Worm (Caenorhabditis elegans) whole organism, mixed stage, embryonic: ENCODE measurements around the gene D1079.1.

ENCODE experiments used
- M03D4.4 ChIP-seq: sonication (generic microtip); optimal IDR thresholded peaks from 2 replicates; lab custom pipeline; 2017; ENCODE audit warnings: mild to moderate bottlenecking, missing genetic modification characterization, missing compliant biosample characterization
- elt-3 ChIP-seq: fragments of 150-350 bp; optimal IDR thresholded peaks from 2 replicates; lab custom pipeline; 2014; ENCODE audit warnings: missing biosample characterization, missing genetic modification characterization
- lin-32 ChIP-seq: fragments of 200-800 bp; sonication (Bioruptor generic); optimal IDR thresholded peaks from 2 replicates; lab custom pipeline; 2018; ENCODE audit warnings: mild to moderate bottlenecking, missing genetic modification characterization, missing compliant biosample characterization
- nhr-237 ChIP-seq: fragments of 150-350 bp; optimal IDR thresholded peaks from 2 replicates; lab custom pipeline; 2014; ENCODE audit warnings: missing biosample characterization, missing genetic modification characterization
- pha-4 ChIP-seq: fragments of 150-350 bp; optimal IDR thresholded peaks from 2 replicates; lab custom pipeline; 2018; ENCODE audit warnings: missing biosample characterization, missing genetic modification reagents, missing genetic modification characterization
- sptf-1 ChIP-seq: sonication (generic microtip); optimal IDR thresholded peaks from 2 replicates; lab custom pipeline; 2017; ENCODE audit warnings: mild to moderate bottlenecking, missing genetic modification characterization, moderate library complexity, missing compliant biosample characterization
- unc-39 ChIP-seq: fragments of 150-350 bp; optimal IDR thresholded peaks from 2 replicates; lab custom pipeline; 2014; ENCODE audit warnings: missing biosample characterization, missing genetic modification characterization

- no peak for TF ChIP-seq lin-32 (GFP tag; lab: Kevin White, UChicago)
- no peak for TF ChIP-seq elt-3 (tag; lab: Kevin White, UChicago)
- no peak for TF ChIP-seq sptf-1
- TF ChIP-seq pha-4 (tag; lab: Kevin White, UChicago): no peak
- no peak for TF ChIP-seq M03D4.4 (tag; lab: Kevin White, UChicago)
- no peak for TF ChIP-seq nhr-237
- no peak for TF ChIP-seq unc-39 (tag; lab: Kevin White, UChicago)
Observed at ce11 chrX:4404717-4405116, 1.8 kb downstream of the D1079.1 start.
